Fruit fly (Drosophila melanogaster) whole organism, embryonic: ENCODE results near the gene alphaKap4.

Source experiments
- CG15479 ChIP-seq: fragments of 200-800 bp; sonication (Bioruptor generic); optimal IDR thresholded peaks from 3 replicates; lab custom pipeline; 2019; ENCODE audit warnings: missing biosample characterization, mild to moderate bottlenecking, missing genetic modification characterization, moderate library complexity
- CG16779 ChIP-seq: fragments of 200-800 bp; sonication (Bioruptor generic); IDR thresholded peaks from 2 replicates; pipeline ENCODE4 v1.3.6; 2022; ENCODE audit warnings: missing biosample characterization, missing genetic modification characterization
- CG8478 ChIP-seq: fragments of >200 bp; optimal IDR thresholded peaks from 2 replicates; lab custom pipeline; 2018
- amos ChIP-seq: fragments of 200-800 bp; sonication (Bioruptor generic); IDR thresholded peaks from 2 replicates; pipeline ENCODE4 v1.3.6; 2022; ENCODE audit warnings: missing biosample characterization, missing genetic modification characterization; ENCODE audit not compliant: partially characterized antibody
- fru ChIP-seq: fragments of >200 bp; optimal IDR thresholded peaks from 2 replicates; lab custom pipeline; 2017
- pan ChIP-seq, 4 experiments: fragments of >200 bp in 3 of 4; fragments of 200-800 bp in 1 of 4; sonication (Bioruptor generic) in 1 of 4; optimal IDR thresholded peaks in 3 of 4; IDR thresholded peaks in 1 of 4; 2 replicates each; pipeline versions ENCODE4 v1.3.6 to Lab custom; 2017 to 2022; ENCODE audit warnings: missing biosample characterization in 2 of 4, missing genetic modification characterization in 2 of 4, mixed read lengths in 1 of 4
- psq ChIP-seq: fragments of 200-800 bp; sonication (Bioruptor generic); optimal IDR thresholded peaks from 2 replicates; lab custom pipeline; 2017; ENCODE audit warnings: missing biosample characterization, missing genetic modification characterization
- tio ChIP-seq: fragments of 200-800 bp; sonication (Bioruptor generic); optimal IDR thresholded peaks from 2 replicates; lab custom pipeline; 2017; ENCODE audit warnings: missing biosample characterization, missing genetic modification characterization, inconsistent platforms

DNA sequence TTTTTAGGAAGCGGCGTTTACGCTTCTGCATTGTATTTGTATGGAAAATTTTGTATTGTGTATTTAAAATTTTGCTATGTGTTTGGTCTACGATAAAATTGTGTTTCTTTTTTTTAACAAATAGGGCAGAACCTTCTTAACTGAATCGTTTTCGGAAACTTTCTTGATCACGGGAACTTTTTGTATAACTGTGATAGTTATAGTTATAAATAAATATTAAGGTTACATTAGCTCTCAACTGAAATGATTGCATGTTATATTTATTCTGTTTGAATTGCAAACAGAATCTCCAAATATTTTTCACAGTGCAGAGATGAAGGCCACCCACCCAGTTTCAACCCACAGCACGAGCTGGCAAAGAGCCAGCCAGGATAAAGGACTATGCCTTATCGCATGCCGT lies at the start of gene alphaKap4:
- no peak for TF ChIP-seq CG16779 (GFP tag; lab: Robert Waterston, UW)
- TF ChIP-seq tio (GFP tag; lab: Kevin White, UChicago): no peak
- TF ChIP-seq psq (GFP tag; lab: Kevin White, UChicago): no peak
- no peak for TF ChIP-seq pan (optimal IDR thresholded peaks at IDR 0.05; lab: Kevin White, UChicago)
- no peak for TF ChIP-seq pan (GFP tag; optimal IDR thresholded peaks at IDR 0.05 in 1 of 2, IDR thresholded peaks at IDR 0.05 in 1 of 2)
- no peak for TF ChIP-seq amos
- no peak for TF ChIP-seq CG8478 (lab: Kevin White, UChicago)
- no peak for TF ChIP-seq CG15479 (GFP tag; lab: Kevin White, UChicago)
- TF ChIP-seq fru (lab: Kevin White, UChicago): no peak
